Fruit fly (Drosophila melanogaster) whole organism, embryonic: Measurements from ENCODE around the gene unc-4.
A peak's percentile ranks its signal among the peaks of the same experiment; 100 is the strongest.

Experiments
- Adf1 ChIP-seq: fragments of 200-800 bp; sonication (Bioruptor generic); IDR thresholded peaks from 2 replicates; pipeline ENCODE4 v1.3.6; 2022; ENCODE audit warnings: missing biosample characterization, missing genetic modification characterization
- Bgb ChIP-seq: fragments of 200-800 bp; sonication (Bioruptor generic); IDR thresholded peaks from 2 replicates; pipeline ENCODE4 v1.3.6; 2022; ENCODE audit warnings: missing biosample characterization, missing genetic modification characterization; ENCODE audit not compliant: partially characterized antibody
- CG10462 ChIP-seq: fragments of 200-800 bp; sonication (Bioruptor generic); optimal IDR thresholded peaks from 2 replicates; lab custom pipeline; 2016; ENCODE audit warnings: missing biosample characterization, missing genetic modification characterization
- CG10979 ChIP-seq: fragments of 200-800 bp; sonication (Bioruptor generic); optimal IDR thresholded peaks from 2 replicates; lab custom pipeline; 2018; ENCODE audit warnings: missing biosample characterization, mild to moderate bottlenecking, missing genetic modification characterization, moderate library complexity
- CG13894 ChIP-seq: fragments of 200-800 bp; sonication (Bioruptor generic); optimal IDR thresholded peaks from 3 replicates; lab custom pipeline; 2018; ENCODE audit warnings: missing biosample characterization, mild to moderate bottlenecking, missing genetic modification characterization, moderate library complexity
- CG15514 ChIP-seq: fragments of 200-800 bp; sonication (Bioruptor generic); optimal IDR thresholded peaks from 3 replicates; lab custom pipeline; 2017; ENCODE audit warnings: missing biosample characterization, missing genetic modification characterization, mild to moderate bottlenecking, moderate library complexity, missing genetic modification reagents
- CG17328 ChIP-seq: fragments of 200-800 bp; sonication (Bioruptor generic); IDR thresholded peaks from 2 replicates; pipeline ENCODE4 v1.3.6; 2022; ENCODE audit warnings: missing biosample characterization, missing genetic modification characterization
- CG2889 ChIP-seq: fragments of 200-800 bp; sonication (Bioruptor generic); IDR thresholded peaks from 3 replicates; pipeline ENCODE4 v1.3.6; 2022; ENCODE audit warnings: missing biosample characterization, missing genetic modification characterization
- CG3163 ChIP-seq: fragments of 200-800 bp; sonication (Bioruptor generic); optimal IDR thresholded peaks from 3 replicates; lab custom pipeline; 2016; ENCODE audit warnings: missing biosample characterization, missing genetic modification characterization
- CG6813 ChIP-seq: fragments of 200-800 bp; sonication (Bioruptor generic); optimal IDR thresholded peaks from 2 replicates; lab custom pipeline; 2017; ENCODE audit warnings: missing biosample characterization, missing genetic modification characterization, mild to moderate bottlenecking, moderate library complexity, missing genetic modification reagents
- CG6854 ChIP-seq: fragments of 200-800 bp; sonication (Bioruptor generic); optimal IDR thresholded peaks from 3 replicates; lab custom pipeline; 2017; ENCODE audit warnings: missing biosample characterization, mild to moderate bottlenecking, missing genetic modification characterization
- CG7357 ChIP-seq: fragments of 200-800 bp; sonication (Bioruptor generic); IDR thresholded peaks from 3 replicates; pipeline ENCODE4 v1.3.6; 2022; ENCODE audit warnings: missing biosample characterization, missing genetic modification characterization
- CG7786 ChIP-seq: fragments of 200-800 bp; sonication (Bioruptor generic); optimal IDR thresholded peaks from 2 replicates; lab custom pipeline; 2016; ENCODE audit warnings: missing biosample characterization, missing genetic modification characterization
- CG9932 ChIP-seq: fragments of 200-800 bp; sonication (Bioruptor generic); IDR thresholded peaks from 2 replicates; pipeline ENCODE4 v1.3.6; 2022; ENCODE audit warnings: missing biosample characterization, missing genetic modification characterization
- Dek ChIP-seq: fragments of 200-800 bp; sonication (Bioruptor generic); optimal IDR thresholded peaks from 3 replicates; lab custom pipeline; 2019; ENCODE audit warnings: missing biosample characterization, mild to moderate bottlenecking, missing genetic modification characterization, moderate library complexity
- Ets65A ChIP-seq: fragments of 200-800 bp; sonication (Bioruptor generic); peaks from one replicate; lab custom pipeline; 2016; ENCODE audit warnings: missing biosample characterization, missing genetic modification characterization
- Hand ChIP-seq: fragments of 200-800 bp; sonication (Bioruptor generic); optimal IDR thresholded peaks from 2 replicates; lab custom pipeline; 2017; ENCODE audit warnings: mild to moderate bottlenecking, missing biosample characterization, missing genetic modification reagents, missing genetic modification characterization
- Lhr ChIP-seq: fragments of 200-800 bp; sonication (Bioruptor generic); optimal IDR thresholded peaks from 3 replicates; lab custom pipeline; 2017; ENCODE audit warnings: mild to moderate bottlenecking, missing biosample characterization, missing genetic modification reagents, missing genetic modification characterization
- Myb ChIP-seq: fragments of 200-800 bp; sonication (Bioruptor generic); optimal IDR thresholded peaks from 2 replicates; lab custom pipeline; 2016; ENCODE audit warnings: missing biosample characterization, missing genetic modification characterization
- Nf-YB ChIP-seq: fragments of 200-800 bp; sonication (Bioruptor generic); optimal IDR thresholded peaks from 3 replicates; lab custom pipeline; 2019; ENCODE audit warnings: missing biosample characterization, mild to moderate bottlenecking, missing genetic modification characterization, moderate library complexity
- Oli ChIP-seq: fragments of 200-800 bp; sonication (Bioruptor generic); optimal IDR thresholded peaks from 2 replicates; lab custom pipeline; 2018; ENCODE audit warnings: missing biosample characterization, mild to moderate bottlenecking, missing genetic modification characterization, moderate library complexity
- Opbp ChIP-seq: fragments of 200-800 bp; sonication (Bioruptor generic); IDR thresholded peaks from 3 replicates; pipeline ENCODE4 v1.3.6; 2022; ENCODE audit warnings: missing biosample characterization, missing genetic modification characterization; ENCODE audit not compliant: partially characterized antibody
- Side ChIP-seq: fragments of 200-800 bp; sonication (Bioruptor generic); optimal IDR thresholded peaks from 2 replicates; lab custom pipeline; 2016; ENCODE audit warnings: missing biosample characterization, missing genetic modification characterization
- Sry-δ ChIP-seq: fragments of 200-800 bp; sonication (Bioruptor generic); optimal IDR thresholded peaks from 2 replicates; lab custom pipeline; 2016; ENCODE audit warnings: missing biosample characterization, missing genetic modification characterization
- ap ChIP-seq: fragments of 200-800 bp; sonication (Bioruptor generic); IDR thresholded peaks from 2 replicates; pipeline ENCODE4 v1.3.6; 2022; ENCODE audit warnings: missing biosample characterization, missing genetic modification characterization
- chif ChIP-seq, 2 experiments: fragments of 200-800 bp; sonication (Bioruptor generic); optimal IDR thresholded peaks; 3 replicates each; lab custom pipeline; 2016; ENCODE audit warnings: missing biosample characterization in 2 of 2, missing genetic modification characterization in 2 of 2
- croc ChIP-seq: fragments of 200-800 bp; sonication (Bioruptor generic); conservative IDR thresholded peaks from 3 replicates; pipeline ENCODE4 v1.3.6; 2022; ENCODE audit warnings: missing biosample characterization, missing genetic modification characterization
- en ChIP-seq: fragments of 200-800 bp; sonication (Bioruptor generic); optimal IDR thresholded peaks from 2 replicates; lab custom pipeline; 2016; ENCODE audit warnings: missing biosample characterization, missing genetic modification characterization
- exex ChIP-seq: fragments of 200-800 bp; sonication (Bioruptor generic); optimal IDR thresholded peaks from 4 replicates; lab custom pipeline; 2018; ENCODE audit warnings: missing biosample characterization, mild to moderate bottlenecking, missing genetic modification characterization, moderate library complexity
- fu2 ChIP-seq: fragments of 200-800 bp; sonication (Bioruptor generic); optimal IDR thresholded peaks from 2 replicates; lab custom pipeline; 2016; ENCODE audit warnings: missing biosample characterization, missing genetic modification characterization
- gce ChIP-seq: fragments of 200-800 bp; sonication (Bioruptor generic); IDR thresholded peaks from 3 replicates; pipeline ENCODE4 v1.3.6; 2022; ENCODE audit warnings: missing biosample characterization, missing genetic modification characterization
- hkb ChIP-seq, 2 experiments: fragments of 200-800 bp in 1 of 2; fragments of >200 bp in 1 of 2; sonication (Bioruptor generic) in 1 of 2; IDR thresholded peaks in 1 of 2; optimal IDR thresholded peaks in 1 of 2; 2 replicates each; pipeline versions ENCODE4 v1.3.6 to Lab custom; 2017 to 2022; ENCODE audit warnings: missing biosample characterization in 1 of 2, missing genetic modification characterization in 1 of 2
- klu ChIP-seq: fragments of 200-800 bp; sonication (Bioruptor generic); IDR thresholded peaks from 2 replicates; pipeline ENCODE4 v1.3.6; 2022; ENCODE audit warnings: missing biosample characterization, missing genetic modification characterization
- kni ChIP-seq: fragments of 200-800 bp; sonication (Bioruptor generic); optimal IDR thresholded peaks from 3 replicates; lab custom pipeline; 2017; ENCODE audit warnings: mild to moderate bottlenecking, missing biosample characterization, missing genetic modification reagents, missing genetic modification characterization
- knrl ChIP-seq: fragments of 200-800 bp; sonication (Bioruptor generic); IDR thresholded peaks from 3 replicates; pipeline ENCODE4 v1.3.6; 2022; ENCODE audit warnings: missing biosample characterization, missing genetic modification characterization; ENCODE audit not compliant: partially characterized antibody
- onecut ChIP-seq: fragments of 200-800 bp; sonication (Bioruptor generic); IDR thresholded peaks from 2 replicates; pipeline ENCODE4 v1.3.6; 2022; ENCODE audit warnings: missing biosample characterization, missing genetic modification characterization
- pb ChIP-seq: fragments of 200-800 bp; sonication (Bioruptor generic); optimal IDR thresholded peaks from 3 replicates; lab custom pipeline; 2016; ENCODE audit warnings: missing biosample characterization, missing genetic modification characterization
- pfk ChIP-seq: fragments of 200-800 bp; sonication (Bioruptor generic); optimal IDR thresholded peaks from 2 replicates; lab custom pipeline; 2018; ENCODE audit warnings: missing biosample characterization, mild to moderate bottlenecking, missing genetic modification characterization, moderate library complexity
- psq ChIP-seq: fragments of 200-800 bp; sonication (Bioruptor generic); optimal IDR thresholded peaks from 2 replicates; lab custom pipeline; 2017; ENCODE audit warnings: missing biosample characterization, missing genetic modification characterization
- schlank ChIP-seq: fragments of 200-800 bp; sonication (Bioruptor generic); optimal IDR thresholded peaks from 2 replicates; lab custom pipeline; 2018; ENCODE audit warnings: missing biosample characterization, mild to moderate bottlenecking, missing genetic modification characterization
- scrt ChIP-seq: fragments of 200-800 bp; sonication (Bioruptor generic); optimal IDR thresholded peaks from 2 replicates; lab custom pipeline; 2018; ENCODE audit warnings: missing biosample characterization, mild to moderate bottlenecking, missing genetic modification characterization, moderate library complexity
- sima ChIP-seq: fragments of 200-800 bp; sonication (Bioruptor generic); optimal IDR thresholded peaks from 2 replicates; lab custom pipeline; 2016; ENCODE audit warnings: missing biosample characterization, missing genetic modification characterization
- sob ChIP-seq: fragments of 200-800 bp; sonication (Bioruptor generic); IDR thresholded peaks from 2 replicates; pipeline ENCODE4 v1.3.6; 2022; ENCODE audit warnings: missing biosample characterization, missing genetic modification characterization
- stc ChIP-seq: fragments of 200-800 bp; sonication (Bioruptor generic); IDR thresholded peaks from 2 replicates; pipeline ENCODE4 v1.3.6; 2022; ENCODE audit warnings: missing biosample characterization, missing genetic modification characterization
- tll ChIP-seq, 2 experiments: fragments of 200-800 bp in 1 of 2; fragments of >200 bp in 1 of 2; sonication (Bioruptor generic) in 1 of 2; optimal IDR thresholded peaks; 2 replicates each; lab custom pipeline; 2017 to 2019; ENCODE audit warnings: missing biosample characterization in 2 of 2, missing genetic modification characterization in 2 of 2, mild to moderate bottlenecking in 1 of 2, moderate library complexity in 1 of 2
- vnd ChIP-seq: fragments of 200-800 bp; sonication (Bioruptor generic); IDR thresholded peaks from 3 replicates; pipeline ENCODE4 v1.3.6; 2022; ENCODE audit warnings: missing biosample characterization, missing genetic modification characterization; ENCODE audit not compliant: partially characterized antibody
- vvl ChIP-seq: fragments of 200-800 bp; sonication (Bioruptor generic); IDR thresholded peaks from 2 replicates; pipeline ENCODE4 v1.3.6; 2022; ENCODE audit warnings: missing biosample characterization, missing genetic modification characterization
- zf30C ChIP-seq: fragments of 200-800 bp; sonication (Bioruptor generic); optimal IDR thresholded peaks from 3 replicates; lab custom pipeline; 2018; ENCODE audit warnings: missing biosample characterization, mild to moderate bottlenecking, missing genetic modification characterization

Gene unc-4

DNA sequence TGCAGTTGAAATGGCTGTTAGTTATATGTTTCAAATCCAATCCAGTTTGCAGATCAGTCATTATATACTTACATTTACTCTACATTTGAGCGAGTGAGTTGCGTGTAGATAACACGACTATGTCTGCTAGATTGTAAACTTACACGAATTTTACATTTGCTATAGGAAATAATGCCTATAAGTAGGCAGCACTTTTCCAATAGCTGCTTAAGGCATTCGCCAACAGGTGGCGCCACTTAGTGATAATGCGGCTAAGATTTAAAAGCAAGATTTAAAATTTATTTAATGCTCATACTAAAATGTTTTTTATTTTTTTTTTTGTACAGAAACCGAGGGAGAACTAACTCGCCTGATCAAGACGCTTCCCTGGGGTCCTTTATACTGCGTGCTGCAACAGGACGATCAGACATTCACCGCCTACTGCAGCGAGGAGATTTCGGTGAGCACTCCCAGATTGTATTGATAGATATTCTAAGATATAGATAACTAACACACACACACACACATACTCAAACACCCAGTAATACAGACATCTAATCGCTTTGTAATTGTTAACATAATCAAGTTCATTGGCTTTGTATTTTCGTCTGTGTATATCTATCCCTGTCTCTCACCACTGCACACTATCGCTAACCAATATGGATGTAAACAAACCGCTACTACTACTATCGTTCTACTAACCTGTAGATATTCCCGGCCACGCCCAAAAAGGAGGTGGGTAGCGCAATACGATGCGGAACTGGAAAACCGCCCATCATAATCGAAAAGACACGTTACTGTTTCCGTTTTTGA, 47.9 kb upstream of the unc-4 start (continued):
- no peak for TF ChIP-seq fu2 (GFP tag; lab: Kevin White, UChicago)
- TF ChIP-seq psq: no peak
- TF ChIP-seq Myb (GFP tag; lab: Kevin White, UChicago): peak; percentile 41
- peak; percentile 47; the same call in 2 of the 3 replicates for TF ChIP-seq Opbp (GFP tag; lab: Robert Waterston, UW)
- TF ChIP-seq Side: peak; percentile 3
- TF ChIP-seq vnd (GFP tag; lab: Robert Waterston, UW): peak; percentile 33; the same call in 1 of the 3 replicates
- TF ChIP-seq Oli (tag; lab: Kevin White, UChicago): no peak
- no peak for TF ChIP-seq pfk (GFP tag; lab: Kevin White, UChicago)
- TF ChIP-seq CG17328 (GFP tag; lab: Robert Waterston, UW): no peak
- TF ChIP-seq pb (GFP tag; lab: Kevin White, UChicago): no peak
- TF ChIP-seq onecut (GFP tag; lab: Robert Waterston, UW): no peak
- TF ChIP-seq Adf1 (GFP tag; lab: Robert Waterston, UW): no peak
- no peak for TF ChIP-seq gce (GFP tag; lab: Robert Waterston, UW)
- peak in 1 of 2 experiments; percentile 1 for TF ChIP-seq chif (GFP tag; optimal IDR thresholded peaks at IDR 0.05; lab: Kevin White, UChicago)
- no peak for TF ChIP-seq ap
- no peak for TF ChIP-seq CG13894 (tag; lab: Kevin White, UChicago)
- TF ChIP-seq en (GFP tag; lab: Kevin White, UChicago): no peak
- peak; percentile 89 for TF ChIP-seq Nf-YB (GFP tag; lab: Kevin White, UChicago)
- no peak for TF ChIP-seq CG9932 (GFP tag; lab: Robert Waterston, UW)
- TF ChIP-seq Hand (GFP tag; lab: Kevin White, UChicago): no peak
- no peak for TF ChIP-seq hkb (optimal IDR thresholded peaks at IDR 0.05; lab: Kevin White, UChicago)
- no peak for TF ChIP-seq hkb (GFP tag; IDR thresholded peaks at IDR 0.05; lab: Robert Waterston, UW)
- TF ChIP-seq klu (GFP tag; lab: Robert Waterston, UW): no peak
- TF ChIP-seq CG6854 (GFP tag; lab: Kevin White, UChicago): no peak
- TF ChIP-seq Sry-δ: no peak
- no peak for TF ChIP-seq stc (GFP tag; lab: Robert Waterston, UW)
- no peak for TF ChIP-seq zf30C
- TF ChIP-seq CG3163 (GFP tag; lab: Kevin White, UChicago): peak; percentile 24
- peak; percentile 83 for TF ChIP-seq Bgb (GFP tag; lab: Robert Waterston, UW)
- no peak for TF ChIP-seq CG10462 (GFP tag; lab: Kevin White, UChicago)
- TF ChIP-seq schlank (tag; lab: Kevin White, UChicago): no peak
- TF ChIP-seq CG7786 (GFP tag; lab: Kevin White, UChicago): no peak
- TF ChIP-seq kni (GFP tag; lab: Kevin White, UChicago): no peak
- no peak for TF ChIP-seq croc (GFP tag; lab: Robert Waterston, UW)
- TF ChIP-seq CG2889 (GFP tag; lab: Robert Waterston, UW): no peak
- no peak for TF ChIP-seq CG7357
- TF ChIP-seq knrl: peak; percentile 54; the same call in 2 of the 3 replicates
- peak; percentile 19 for TF ChIP-seq Dek (tag; lab: Kevin White, UChicago)
- peak; percentile 37; the same call in 1 of the 2 replicates for TF ChIP-seq vvl (GFP tag; lab: Robert Waterston, UW)
- peak; percentile 88 for TF ChIP-seq exex (tag; lab: Kevin White, UChicago)
- peak; percentile 10 for TF ChIP-seq Lhr (GFP tag; lab: Kevin White, UChicago)
- TF ChIP-seq scrt: no peak
- no peak for TF ChIP-seq CG6813 (GFP tag; lab: Kevin White, UChicago)
- no peak for TF ChIP-seq tll (GFP tag; optimal IDR thresholded peaks at IDR 0.05; lab: Kevin White, UChicago)
- peak; percentile 68 for TF ChIP-seq CG10979 (tag; lab: Kevin White, UChicago)
- 0 out of 2 replicates have a peak, but pooled peaks have one; percentile 19 for TF ChIP-seq sob (GFP tag; lab: Robert Waterston, UW)
- TF ChIP-seq CG15514: peak; percentile 25
- TF ChIP-seq sima (GFP tag; lab: Kevin White, UChicago): no peak
- TF ChIP-seq Ets65A (GFP tag; lab: Kevin White, UChicago): peak; percentile 93
